Worm (Caenorhabditis elegans) whole organism, L2 larva: ENCODE measurements around the gene snx-1.

Source experiments
- C34F6.9 ChIP-seq: fragments of 150-350 bp; optimal IDR thresholded peaks from 2 replicates; lab custom pipeline; 2014; ENCODE audit warnings: missing biosample characterization, missing genetic modification characterization
- blmp-1 ChIP-seq: sonication (generic microtip); optimal IDR thresholded peaks from 2 replicates; lab custom pipeline; 2017; ENCODE audit warnings: missing genetic modification characterization, mild to moderate bottlenecking, missing compliant biosample characterization, antibody characterized with exemption, moderate library complexity; ENCODE audit not compliant: insufficient read depth
- crh-2 ChIP-seq: sonication (generic microtip); optimal IDR thresholded peaks from 2 replicates; lab custom pipeline; 2017; ENCODE audit warnings: missing biosample characterization, missing genetic modification characterization
- elt-1 ChIP-seq: fragments of 150-350 bp; optimal IDR thresholded peaks from 2 replicates; lab custom pipeline; 2014; ENCODE audit warnings: missing biosample characterization, missing genetic modification characterization
- elt-3 ChIP-seq: sonication (generic microtip); optimal IDR thresholded peaks from 2 replicates; lab custom pipeline; 2017; ENCODE audit warnings: missing biosample characterization, missing genetic modification characterization
- lin-11 ChIP-seq: fragments of 150-350 bp; sonication (generic microtip); optimal IDR thresholded peaks from 2 replicates; lab custom pipeline; 2014; ENCODE audit warnings: missing biosample characterization, missing genetic modification characterization, inconsistent platforms, mixed read lengths
- lin-13 ChIP-seq: fragments of 150-350 bp; optimal IDR thresholded peaks from 2 replicates; lab custom pipeline; 2014; ENCODE audit warnings: missing biosample characterization, missing genetic modification reagents, missing genetic modification characterization
- mab-5 ChIP-seq: fragments of 150-350 bp; optimal IDR thresholded peaks from 2 replicates; lab custom pipeline; 2014; ENCODE audit warnings: missing biosample characterization, missing genetic modification characterization
- mbf-1 ChIP-seq: sonication (generic microtip); optimal IDR thresholded peaks from 2 replicates; lab custom pipeline; 2017; ENCODE audit warnings: missing biosample characterization, missing genetic modification characterization
- mdl-1 ChIP-seq, 2 experiments: fragments of 150-350 bp in 1 of 2; sonication (generic microtip) in 1 of 2; optimal IDR thresholded peaks; 2 replicates each; lab custom pipeline; 2017; ENCODE audit warnings: missing biosample characterization in 2 of 2, missing genetic modification characterization in 2 of 2
- nhr-11 ChIP-seq: fragments of 150-350 bp; optimal IDR thresholded peaks from 2 replicates; lab custom pipeline; 2014; ENCODE audit warnings: missing biosample characterization, missing genetic modification characterization
- nhr-129 ChIP-seq: fragments of 150-350 bp; optimal IDR thresholded peaks from 2 replicates; lab custom pipeline; 2014; ENCODE audit warnings: missing biosample characterization, missing genetic modification characterization
- nhr-21 ChIP-seq: fragments of 150-350 bp; optimal IDR thresholded peaks from 2 replicates; lab custom pipeline; 2014; ENCODE audit warnings: missing biosample characterization, missing genetic modification characterization
- nhr-23 ChIP-seq: fragments of 150-350 bp; optimal IDR thresholded peaks from 2 replicates; lab custom pipeline; 2014; ENCODE audit warnings: missing biosample characterization, missing genetic modification reagents, missing genetic modification characterization
- nhr-237 ChIP-seq: fragments of 150-350 bp; optimal IDR thresholded peaks from 2 replicates; lab custom pipeline; 2014; ENCODE audit warnings: missing biosample characterization, missing genetic modification characterization
- nhr-77 ChIP-seq: fragments of 150-350 bp; optimal IDR thresholded peaks from 2 replicates; lab custom pipeline; 2014; ENCODE audit warnings: missing biosample characterization, missing genetic modification characterization
- sem-4 ChIP-seq: fragments of 150-350 bp; optimal IDR thresholded peaks from 2 replicates; lab custom pipeline; 2014; ENCODE audit warnings: missing biosample characterization, missing genetic modification reagents, missing genetic modification characterization
- sma-3 ChIP-seq: sonication (generic microtip); optimal IDR thresholded peaks from 2 replicates; lab custom pipeline; 2016; ENCODE audit warnings: missing genetic modification reagents, missing genetic modification characterization, missing compliant biosample characterization
- sma-9 ChIP-seq, 2 experiments: fragments of 150-350 bp in 1 of 2; sonication (generic microtip) in 1 of 2; optimal IDR thresholded peaks; 2 replicates each; lab custom pipeline; 2014 to 2016; ENCODE audit warnings: missing genetic modification characterization in 2 of 2, mild to moderate bottlenecking in 1 of 2, missing biosample characterization in 1 of 2, missing compliant biosample characterization in 1 of 2, missing genetic modification reagents in 1 of 2, moderate library complexity in 1 of 2
- unc-39 ChIP-seq: fragments of 150-350 bp; optimal IDR thresholded peaks from 2 replicates; lab custom pipeline; 2014; ENCODE audit warnings: missing biosample characterization, missing genetic modification characterization
- ztf-1 ChIP-seq: fragments of 200-800 bp; sonication (Bioruptor generic); conservative IDR thresholded peaks from 2 replicates; pipeline ENCODE4 v1.3.6; 2022; ENCODE audit warnings: missing genetic modification characterization, missing compliant biosample characterization
- ztf-4 ChIP-seq: fragments of 150-350 bp; optimal IDR thresholded peaks from 2 replicates; lab custom pipeline; 2014; ENCODE audit warnings: missing biosample characterization, missing genetic modification characterization

Gene snx-1

DNA sequence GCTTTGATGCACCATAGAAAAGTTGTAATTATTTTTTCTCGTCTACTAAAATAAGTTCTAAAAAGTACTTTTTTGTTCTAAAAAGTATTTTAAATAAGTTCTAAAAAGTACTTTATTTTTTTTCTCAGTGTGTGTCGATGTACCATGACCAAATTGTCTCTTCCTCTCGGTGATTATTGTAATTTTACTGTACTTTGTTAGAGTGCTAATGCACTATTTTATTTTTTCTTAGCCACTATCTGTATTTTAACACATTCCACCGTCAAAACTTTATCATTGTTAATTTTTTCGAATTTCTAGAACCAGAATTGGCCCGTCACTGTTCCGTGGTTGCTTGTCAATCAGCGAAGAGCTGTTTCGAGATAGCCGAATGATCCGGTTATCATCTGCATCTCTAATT, 51.2 kb downstream of the snx-1 start, which contains the start of gene hot-8:
hot-8 (plus strand) TSS at position 301 of the 400 bp plus-strand sequence.
- TF ChIP-seq mbf-1 (tag; lab: Kevin White, UChicago) (no peak), sem-4 (no peak), nhr-11 (tag; lab: Kevin White, UChicago) (no peak), mab-5 (tag; lab: Kevin White, UChicago) (no peak), elt-1 (no peak), ztf-4 (tag; lab: Kevin White, UChicago) (no peak), nhr-77 (no peak), lin-11 (no peak), nhr-129 (no peak), ztf-1 (GFP tag; lab: Robert Waterston, UW) (no peak), nhr-21 (tag; lab: Kevin White, UChicago) (no peak), unc-39 (tag; lab: Kevin White, UChicago) (no peak), mdl-1 (tag; optimal IDR thresholded peaks at IDR 0.05; lab: Kevin White, UChicago) (no peak), sma-9 (GFP tag; optimal IDR thresholded peaks at IDR 0.05; lab: Kevin White, UChicago) (no peak), sma-9 (tag; optimal IDR thresholded peaks at IDR 0.05; lab: Kevin White, UChicago) (no peak), lin-13 (GFP tag; lab: Kevin White, UChicago) (no peak)

DNA sequence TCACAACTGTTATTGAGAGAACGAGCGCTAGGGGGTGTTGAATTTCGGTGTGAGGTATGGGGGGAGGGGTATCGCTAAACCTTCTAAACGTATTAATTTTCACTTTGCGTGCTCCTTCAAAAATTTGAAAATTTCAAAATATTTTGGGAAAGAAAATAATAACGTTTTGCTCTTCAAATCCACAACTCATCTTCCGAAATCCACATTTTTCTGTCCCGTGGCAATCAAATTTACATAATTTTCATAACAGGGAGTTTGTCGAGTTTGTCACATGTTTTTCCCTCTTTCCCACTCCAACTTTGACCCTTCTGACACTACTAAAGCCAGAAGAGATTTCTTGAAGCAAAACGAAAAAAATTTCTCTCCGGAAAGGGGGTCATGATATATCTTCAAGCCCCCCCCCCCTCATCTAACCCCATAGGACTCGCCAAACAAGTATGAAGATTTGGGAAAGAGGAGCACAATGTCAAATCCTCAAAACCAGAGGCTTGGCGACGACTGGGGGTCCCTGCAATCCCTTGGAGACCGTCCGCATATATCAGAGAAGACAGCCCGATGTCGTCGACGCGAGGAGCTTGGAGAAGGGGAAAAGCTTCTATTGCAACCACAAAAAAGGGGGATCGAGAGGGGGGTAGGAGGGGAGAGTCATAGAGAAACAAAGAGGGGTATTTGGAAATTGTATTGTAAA, 52.6 kb downstream of the snx-1 start:
- TF ChIP-seq crh-2, result no peak
- peak; percentile 40 for TF ChIP-seq mab-5 (tag; lab: Kevin White, UChicago)
- TF ChIP-seq blmp-1 (tag; lab: Kevin White, UChicago), result no peak
- TF ChIP-seq nhr-23, result no peak
- TF ChIP-seq sma-3 (GFP tag; lab: Kevin White, UChicago), result no peak
- TF ChIP-seq nhr-237, result no peak
- TF ChIP-seq lin-11, result no peak
- no peak for TF ChIP-seq C34F6.9 (tag; lab: Kevin White, UChicago)
- TF ChIP-seq elt-3 (tag; lab: Kevin White, UChicago), result no peak
